Fruit fly (Drosophila melanogaster) S2 (cell line): Measurements from ENCODE around the gene RhoL.

Experiments used
- CG8478 ChIP-seq: fragments of >200 bp; optimal IDR thresholded peaks from 2 replicates; lab custom pipeline; 2018
- CTCF ChIP-seq, 2 experiments: fragments of >200 bp; optimal IDR thresholded peaks; 2 replicates each; lab custom pipeline; 2018

DNA sequence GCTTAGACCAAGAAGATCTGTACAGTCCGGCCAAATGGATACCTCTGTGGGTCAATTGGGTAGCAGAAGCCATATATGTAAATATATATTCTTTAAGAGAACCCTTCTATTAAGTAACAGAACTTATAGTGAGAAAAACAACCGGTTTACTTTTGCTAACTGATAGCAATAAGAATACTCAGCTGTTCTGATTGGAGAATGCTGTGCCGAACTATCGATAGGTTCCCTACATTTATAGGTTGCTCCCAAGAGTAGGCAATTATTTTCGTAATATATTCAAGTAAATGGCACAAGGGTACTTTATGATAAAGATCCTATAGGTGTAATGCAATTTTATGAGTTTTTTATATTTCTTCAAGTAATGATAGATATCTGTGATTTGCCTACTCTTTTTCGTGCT lies 46.0 kb downstream of the RhoL start, which contains the start of gene GstZ1:
- no peak for TF ChIP-seq CG8478
- TF ChIP-seq CTCF (optimal IDR thresholded peaks at IDR 0.05; lab: Kevin White, UChicago): no peak
